Fruit fly (Drosophila melanogaster): ENCODE measurements around the gene yata.

Gene yata

DNA sequence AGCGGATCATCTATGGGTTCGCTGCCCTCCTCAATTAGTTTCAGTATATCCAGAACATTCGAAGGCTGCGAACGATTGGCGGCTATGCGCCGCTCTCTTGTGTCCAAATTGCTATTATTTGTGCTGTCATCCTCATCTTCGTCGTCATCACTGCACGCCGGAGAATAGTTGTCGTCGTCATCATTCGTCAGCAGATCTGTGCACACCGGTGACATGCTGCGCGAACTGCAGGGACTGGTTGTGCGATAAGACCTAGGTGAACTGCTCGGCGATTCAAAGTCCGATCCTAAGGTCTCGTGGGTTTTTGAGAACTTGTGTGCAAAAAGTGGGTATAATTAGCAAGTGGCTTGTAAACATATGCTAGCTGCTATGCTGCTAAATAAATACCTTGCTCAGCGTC lies 48.2 kb downstream of the yata start:
- TF ChIP-seq Sin3A (optimal IDR thresholded peaks at IDR 0.05): no peak
- TF ChIP-seq insv (optimal IDR thresholded peaks at IDR 0.05): no peak
- TF ChIP-seq Myc (optimal IDR thresholded peaks at IDR 0.05): no peak
- no peak for TF ChIP-seq psq (optimal IDR thresholded peaks at IDR 0.05)
- TF ChIP-seq h (optimal IDR thresholded peaks at IDR 0.05): no peak
- TF ChIP-seq ttk (optimal IDR thresholded peaks at IDR 0.05): no peak

DNA sequence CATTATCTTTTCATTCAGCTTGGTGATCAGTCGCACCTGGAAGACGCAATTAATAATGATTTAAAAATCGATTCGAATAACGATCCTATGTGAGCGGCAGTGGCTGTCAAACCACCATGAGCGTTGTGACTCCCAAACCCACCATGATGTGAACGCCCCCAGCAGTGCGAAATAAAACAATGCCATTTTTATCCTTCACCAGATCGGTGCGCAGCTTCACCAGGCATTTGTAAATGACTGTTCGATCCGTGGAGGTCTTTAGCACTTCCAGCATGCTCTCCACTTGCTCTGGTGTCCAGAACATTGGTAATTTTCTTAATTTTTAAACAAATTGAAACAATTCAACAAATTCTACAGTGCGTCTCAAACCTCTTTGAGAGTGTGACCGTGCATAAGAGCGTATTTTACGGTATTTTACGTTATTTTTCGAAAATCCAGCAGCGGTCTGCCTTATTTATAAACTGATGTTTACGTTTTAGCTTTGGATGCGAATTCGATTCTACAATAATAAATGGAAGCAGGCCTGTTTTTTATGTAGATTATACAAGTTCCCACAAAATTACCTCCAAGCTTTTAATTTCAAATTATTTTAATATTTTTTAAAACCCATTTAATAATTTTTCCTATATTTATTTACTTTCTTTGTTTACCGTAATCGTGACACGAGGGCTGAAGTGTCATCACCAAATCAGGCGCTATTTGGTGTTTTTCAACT lies 50.1 kb downstream of the yata start, which contains the start of the genes Rnb and Drice:
TSS of gene Rnb (minus strand) at position 389 of the 715 bp plus-strand sequence.
TSS of gene Drice (plus strand) at position 693 of the 715 bp plus-strand sequence.
- TF ChIP-seq psq (optimal IDR thresholded peaks at IDR 0.05) (no peak), h (optimal IDR thresholded peaks at IDR 0.05) (no peak), ttk (optimal IDR thresholded peaks at IDR 0.05) (no peak), insv (optimal IDR thresholded peaks at IDR 0.05) (no peak)

dm6 chr3R:29799681-29800028 lies 50.6 kb downstream of the yata start:
- no peak for TF ChIP-seq psq (optimal IDR thresholded peaks at IDR 0.05)
- TF ChIP-seq Sin3A (optimal IDR thresholded peaks at IDR 0.05): no peak
- TF ChIP-seq h (optimal IDR thresholded peaks at IDR 0.05): no peak
- no peak for TF ChIP-seq ttk (optimal IDR thresholded peaks at IDR 0.05)

dm6 chr3R:29802753-29803313 lies 53.8 kb downstream of the yata start, which contains the start of the genes Etfb and CG7789:
Gene Etfb, minus strand, starts transcription at chr3R:29802945.
Gene CG7789, plus strand, starts transcription at chr3R:29803196.
- TF ChIP-seq ttk (optimal IDR thresholded peaks at IDR 0.05) (no peak), psq (optimal IDR thresholded peaks at IDR 0.05) (no peak), h (optimal IDR thresholded peaks at IDR 0.05) (no peak), insv (optimal IDR thresholded peaks at IDR 0.05) (no peak), Sin3A (optimal IDR thresholded peaks at IDR 0.05) (no peak), Myc (optimal IDR thresholded peaks at IDR 0.05) (no peak)
